Worm (Caenorhabditis elegans) whole organism, L3 larva: ENCODE results near the gene prx-2.

Experiments used
- aly-2 ChIP-seq: fragments of 150-350 bp; optimal IDR thresholded peaks from 2 replicates; lab custom pipeline; 2014; ENCODE audit warnings: missing biosample characterization, missing genetic modification characterization
- ceh-16 ChIP-seq: sonication (generic microtip); optimal IDR thresholded peaks from 2 replicates; lab custom pipeline; 2017; ENCODE audit warnings: missing biosample characterization, missing genetic modification characterization
- ceh-28 ChIP-seq: fragments of 150-350 bp; optimal IDR thresholded peaks from 2 replicates; lab custom pipeline; 2014; ENCODE audit warnings: missing biosample characterization, missing genetic modification reagents, missing genetic modification characterization
- ceh-82 ChIP-seq: fragments of 150-350 bp; optimal IDR thresholded peaks from 2 replicates; lab custom pipeline; 2014; ENCODE audit warnings: missing biosample characterization, missing genetic modification characterization
- daf-12 ChIP-seq: fragments of 150-350 bp; optimal IDR thresholded peaks from 2 replicates; lab custom pipeline; 2014; ENCODE audit warnings: missing biosample characterization, missing genetic modification reagents, missing genetic modification characterization
- egl-5 ChIP-seq: fragments of 150-350 bp; optimal IDR thresholded peaks from 2 replicates; lab custom pipeline; 2017; ENCODE audit warnings: missing biosample characterization, missing genetic modification reagents, missing genetic modification characterization, inconsistent platforms
- elt-1 ChIP-seq: fragments of 150-350 bp; optimal IDR thresholded peaks from 2 replicates; lab custom pipeline; 2014; ENCODE audit warnings: missing biosample characterization, missing genetic modification characterization
- elt-2 ChIP-seq: sonication (generic microtip); optimal IDR thresholded peaks from 2 replicates; lab custom pipeline; 2016; ENCODE audit warnings: missing genetic modification reagents, mild to moderate bottlenecking, missing genetic modification characterization, missing compliant biosample characterization
- elt-3 ChIP-seq, 3 experiments: fragments of 150-350 bp in 1 of 3; sonication (generic microtip) in 2 of 3; optimal IDR thresholded peaks; 2 replicates in 2 of 3; 4 replicates in 1 of 3; lab custom pipeline; 2014 to 2017; ENCODE audit warnings: missing biosample characterization in 3 of 3, missing genetic modification characterization in 3 of 3
- fkh-10 ChIP-seq: sonication (generic microtip); optimal IDR thresholded peaks from 2 replicates; lab custom pipeline; 2017; ENCODE audit warnings: missing biosample characterization, missing genetic modification reagents, missing genetic modification characterization
- fkh-2 ChIP-seq: fragments of 150-350 bp; optimal IDR thresholded peaks from 2 replicates; lab custom pipeline; 2014; ENCODE audit warnings: missing biosample characterization, missing genetic modification reagents, missing genetic modification characterization
- fos-1 ChIP-seq: fragments of 150-350 bp; optimal IDR thresholded peaks from 2 replicates; lab custom pipeline; 2014; ENCODE audit warnings: missing biosample characterization, missing genetic modification characterization
- hmg-11 ChIP-seq: sonication (generic microtip); optimal IDR thresholded peaks from 2 replicates; lab custom pipeline; 2016; ENCODE audit warnings: missing genetic modification characterization, missing compliant biosample characterization
- lin-15B ChIP-seq: fragments of 150-350 bp; optimal IDR thresholded peaks from 2 replicates; lab custom pipeline; 2014; ENCODE audit warnings: missing biosample characterization, missing genetic modification characterization
- lin-39 ChIP-seq: fragments of 150-350 bp; optimal IDR thresholded peaks from 2 replicates; lab custom pipeline; 2018; ENCODE audit warnings: missing biosample characterization, missing genetic modification reagents, missing genetic modification characterization
- mdl-1 ChIP-seq: fragments of 150-350 bp; optimal IDR thresholded peaks from 2 replicates; lab custom pipeline; 2014; ENCODE audit warnings: missing biosample characterization, missing genetic modification characterization
- mml-1 ChIP-seq: fragments of 150-350 bp; sonication (generic microtip); optimal IDR thresholded peaks from 3 replicates; lab custom pipeline; 2014; ENCODE audit warnings: missing biosample characterization, missing genetic modification characterization
- nfya-1 ChIP-seq: sonication (generic microtip); optimal IDR thresholded peaks from 2 replicates; lab custom pipeline; 2017; ENCODE audit warnings: missing genetic modification characterization, mild to moderate bottlenecking, missing compliant biosample characterization, antibody characterized with exemption, moderate library complexity; ENCODE audit not compliant: insufficient read depth
- nhr-11 ChIP-seq: fragments of 150-350 bp; optimal IDR thresholded peaks from 2 replicates; lab custom pipeline; 2014; ENCODE audit warnings: missing biosample characterization, missing genetic modification characterization
- nhr-12 ChIP-seq: fragments of 150-350 bp; optimal IDR thresholded peaks from 2 replicates; lab custom pipeline; 2014; ENCODE audit warnings: missing biosample characterization, missing genetic modification characterization
- nhr-23 ChIP-seq: fragments of 150-350 bp; optimal IDR thresholded peaks from 2 replicates; lab custom pipeline; 2014; ENCODE audit warnings: missing biosample characterization, missing genetic modification reagents, missing genetic modification characterization
- nhr-25 ChIP-seq: sonication (generic microtip); optimal IDR thresholded peaks from 2 replicates; lab custom pipeline; 2017; ENCODE audit warnings: missing biosample characterization, missing genetic modification characterization
- nhr-67 ChIP-seq: fragments of 150-350 bp; optimal IDR thresholded peaks from 2 replicates; lab custom pipeline; 2014; ENCODE audit warnings: missing biosample characterization, missing genetic modification characterization
- nhr-76 ChIP-seq: fragments of 150-350 bp; sonication (generic microtip); optimal IDR thresholded peaks from 5 replicates; lab custom pipeline; 2014; ENCODE audit warnings: missing biosample characterization, missing genetic modification characterization
- pha-4 ChIP-seq: fragments of 150-350 bp; optimal IDR thresholded peaks from 2 replicates; lab custom pipeline; 2014; ENCODE audit warnings: missing biosample characterization, missing genetic modification reagents, missing genetic modification characterization
- sea-2 ChIP-seq: fragments of 150-350 bp; sonication (generic microtip); optimal IDR thresholded peaks from 4 replicates; lab custom pipeline; 2014; ENCODE audit warnings: missing biosample characterization, missing genetic modification reagents, missing genetic modification characterization
- skn-1 ChIP-seq: fragments of 150-350 bp; optimal IDR thresholded peaks from 2 replicates; lab custom pipeline; 2014; ENCODE audit warnings: missing biosample characterization, missing genetic modification characterization
- snpc-4 ChIP-seq: fragments of 150-350 bp; optimal IDR thresholded peaks from 2 replicates; lab custom pipeline; 2014; ENCODE audit warnings: missing biosample characterization, missing genetic modification characterization
- tbx-2 ChIP-seq: sonication (generic microtip); optimal IDR thresholded peaks from 2 replicates; lab custom pipeline; 2016; ENCODE audit warnings: mild to moderate bottlenecking, missing genetic modification characterization, missing compliant biosample characterization
- unc-39 ChIP-seq: sonication (generic microtip); optimal IDR thresholded peaks from 4 replicates; lab custom pipeline; 2017; ENCODE audit warnings: missing biosample characterization, missing genetic modification characterization
- zag-1 ChIP-seq: fragments of 150-350 bp; optimal IDR thresholded peaks from 2 replicates; lab custom pipeline; 2014; ENCODE audit warnings: missing biosample characterization, missing genetic modification characterization
- ztf-4 ChIP-seq: fragments of 150-350 bp; optimal IDR thresholded peaks from 2 replicates; lab custom pipeline; 2014; ENCODE audit warnings: missing biosample characterization, missing genetic modification characterization

prx-2 gene

DNA sequence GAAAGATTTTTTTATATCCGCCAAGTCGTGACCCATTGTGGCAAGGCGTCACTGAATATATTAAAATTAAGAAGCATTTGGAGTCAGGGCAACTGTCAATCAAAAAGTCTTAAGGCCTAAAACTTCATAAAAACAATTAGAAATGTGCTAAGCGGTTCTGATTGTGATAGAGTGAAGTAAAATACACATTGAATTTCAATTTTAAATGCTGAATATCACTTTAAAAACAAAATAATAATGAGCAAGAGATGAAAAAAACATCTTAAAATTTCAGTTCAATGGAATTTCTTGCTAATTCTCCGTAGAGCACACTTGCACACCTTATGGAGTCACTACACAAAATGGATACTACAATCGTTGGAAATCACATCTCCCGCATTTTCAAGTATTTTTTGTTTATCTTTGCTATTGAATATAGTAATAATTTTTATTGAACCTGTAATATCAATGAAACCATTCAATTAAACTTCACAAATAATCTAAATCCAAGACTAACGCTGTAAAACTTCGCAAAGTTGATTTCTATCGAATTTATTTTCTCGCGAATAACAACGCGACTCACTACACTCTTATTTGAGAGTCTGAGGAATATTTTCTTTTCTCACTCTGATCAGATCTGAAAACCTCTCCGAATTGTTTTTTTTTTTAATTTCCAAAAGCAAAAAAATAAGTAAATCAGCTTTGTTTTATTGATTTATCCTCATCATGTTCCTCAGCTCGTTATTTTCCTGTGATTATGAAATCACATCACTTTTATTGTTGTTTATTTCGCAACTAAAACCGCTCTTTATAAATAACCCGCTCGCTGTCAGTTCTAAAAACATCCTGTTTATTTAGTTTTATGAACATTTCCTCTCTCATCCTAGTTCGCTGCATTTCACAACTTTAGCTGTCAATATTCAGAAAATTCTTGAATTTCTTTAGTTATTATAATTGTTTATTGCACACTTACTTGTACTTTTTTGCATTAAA lies 8.2 kb upstream of the prx-2 start, which contains the start of gene mars-1 (continued):
- TF ChIP-seq egl-5 (tag; lab: Kevin White, UChicago) (no peak), fkh-2 (tag; lab: Kevin White, UChicago) (no peak), ceh-82 (tag; lab: Kevin White, UChicago) (no peak), ztf-4 (tag; lab: Kevin White, UChicago) (no peak), nhr-67 (tag; lab: Kevin White, UChicago) (no peak), tbx-2 (tag; lab: Kevin White, UChicago) (no peak), zag-1 (tag; lab: Kevin White, UChicago) (no peak), hmg-11 (tag; lab: Kevin White, UChicago) (peak; percentile 10), nhr-76 (tag; lab: Kevin White, UChicago) (no peak), aly-2 (tag; lab: Kevin White, UChicago) (no peak), snpc-4 (tag; lab: Kevin White, UChicago) (peak; percentile 18), unc-39 (no peak), mdl-1 (tag; lab: Kevin White, UChicago) (no peak), lin-39 (tag; lab: Kevin White, UChicago) (no peak), nfya-1 (tag; lab: Kevin White, UChicago) (peak; percentile 58)

DNA sequence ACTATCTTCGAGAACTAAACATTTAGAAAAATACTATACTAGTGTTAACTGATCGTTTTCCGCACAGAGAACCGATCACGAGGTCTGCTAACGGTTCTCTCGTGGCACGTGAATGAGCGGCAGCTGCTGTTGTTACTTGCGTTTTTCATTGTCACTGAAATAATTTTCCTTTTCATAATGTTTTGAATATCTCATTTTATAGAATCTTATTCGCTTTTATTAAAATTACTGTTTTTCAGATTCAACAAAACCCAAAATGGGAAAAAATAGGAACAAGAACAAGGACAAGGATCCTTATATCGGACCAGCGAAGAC lies 7.6 kb upstream of the prx-2 start, which contains the start of gene F58B3.6:
TSS of gene F58B3.6 (plus strand) at position 240 of the 315 bp plus-strand sequence.
- TF ChIP-seq fkh-2 (tag; lab: Kevin White, UChicago) (no peak), sea-2 (no peak), nhr-23 (peak; percentile 40), elt-2 (tag; lab: Kevin White, UChicago) (peak; percentile 7), nfya-1 (tag; lab: Kevin White, UChicago) (peak; percentile 8), elt-3 (tag; optimal IDR thresholded peaks at IDR 0.05; lab: Kevin White, UChicago) (no peak)

DNA sequence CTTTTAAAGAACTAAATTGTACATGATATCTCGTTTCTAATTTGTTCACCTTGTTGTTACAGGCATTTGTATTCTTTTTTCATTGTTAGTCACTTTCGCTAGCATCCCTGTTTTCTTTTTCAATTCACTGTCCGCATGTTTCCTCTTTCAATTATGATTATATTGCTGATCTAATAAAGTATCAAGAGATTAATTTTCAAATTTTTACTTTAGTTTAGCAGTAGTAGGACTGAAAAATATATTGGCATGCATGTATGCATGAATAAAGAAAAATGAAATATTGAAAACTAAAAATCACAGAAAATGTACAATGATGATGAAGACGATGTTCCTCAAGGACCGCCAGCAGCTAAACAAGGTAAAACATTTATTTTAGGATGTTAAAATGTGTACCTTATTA lies 5.9 kb upstream of the prx-2 start, which contains the start of gene rbm-17:
TSS of gene rbm-17 (plus strand) at position 301 of the 400 bp plus-strand sequence.
- TF ChIP-seq daf-12 (tag; lab: Kevin White, UChicago) (no peak), elt-1 (tag; lab: Kevin White, UChicago) (no peak), nhr-12 (tag; lab: Kevin White, UChicago) (no peak), elt-3 (tag; optimal IDR thresholded peaks at IDR 0.05; lab: Kevin White, UChicago) (no peak), nhr-11 (tag; lab: Kevin White, UChicago) (no peak), ceh-16 (no peak), fkh-10 (no peak)

DNA sequence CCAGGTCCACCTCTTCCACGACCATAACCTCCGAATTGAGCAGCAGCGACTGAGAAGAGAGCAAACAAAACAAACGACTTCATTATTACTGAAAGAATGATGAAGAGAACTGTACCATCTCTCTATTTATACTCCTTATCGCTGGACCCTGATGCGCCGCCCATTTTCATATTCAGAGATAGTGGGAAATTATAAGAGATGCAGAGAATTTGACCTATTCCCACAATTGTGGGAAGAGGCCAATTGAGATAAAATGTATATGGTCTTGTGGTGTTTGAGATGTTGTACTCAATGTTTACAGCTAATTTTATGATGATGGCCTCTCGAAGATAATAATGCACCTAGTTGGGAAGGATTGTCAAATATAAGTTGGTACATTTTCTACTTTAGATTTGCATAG lies 3.0 kb upstream of the prx-2 start, which contains the start of gene ttr-50:
TSS of gene ttr-50 (minus strand) at position 101 of the 400 bp plus-strand sequence.
- TF ChIP-seq ztf-4 (tag; lab: Kevin White, UChicago) (no peak), skn-1 (tag; lab: Kevin White, UChicago) (no peak), elt-1 (tag; lab: Kevin White, UChicago) (no peak), hmg-11 (tag; lab: Kevin White, UChicago) (no peak), daf-12 (tag; lab: Kevin White, UChicago) (no peak), nhr-25 (no peak), zag-1 (tag; lab: Kevin White, UChicago) (no peak), elt-2 (tag; lab: Kevin White, UChicago) (no peak), ceh-82 (tag; lab: Kevin White, UChicago) (no peak), nhr-23 (no peak), elt-3 (tag; optimal IDR thresholded peaks at IDR 0.05; lab: Kevin White, UChicago) (no peak)
- TF ChIP-seq, all 47 proteins: peak for 0

DNA sequence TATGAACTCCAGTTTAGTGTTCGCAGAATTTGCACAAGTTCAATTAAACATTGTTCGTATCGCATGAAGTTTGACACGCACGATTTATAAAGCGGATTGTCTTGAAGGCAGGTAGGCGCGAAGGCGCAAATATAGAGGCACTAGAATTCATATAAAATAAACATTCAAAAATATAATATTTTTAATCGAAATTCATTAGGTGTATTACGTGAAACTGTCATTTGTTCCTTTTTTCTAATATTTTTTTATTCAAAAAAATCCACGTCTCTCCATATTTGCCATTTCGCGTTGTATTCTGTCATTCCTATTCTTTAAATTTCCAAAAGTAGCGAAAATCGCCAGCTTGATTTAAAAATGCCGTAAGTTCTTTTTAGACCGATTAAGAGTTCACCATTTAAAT lies 2.1 kb upstream of the prx-2 start, which contains the start of gene ZK809.1:
TSS of gene ZK809.1 (plus strand) at position 301 of the 400 bp plus-strand sequence.
- no peak for TF ChIP-seq pha-4
- TF ChIP-seq elt-2 (tag; lab: Kevin White, UChicago), result no peak
- TF ChIP-seq aly-2 (tag; lab: Kevin White, UChicago), result no peak
- TF ChIP-seq sea-2, result no peak
- no peak for TF ChIP-seq lin-15B (tag; lab: Kevin White, UChicago)
- TF ChIP-seq mml-1 (tag; lab: Kevin White, UChicago), result no peak
- TF ChIP-seq ceh-28 (tag; lab: Kevin White, UChicago), result no peak
- TF ChIP-seq snpc-4 (tag; lab: Kevin White, UChicago), result no peak
- no peak for TF ChIP-seq fkh-2 (tag; lab: Kevin White, UChicago)
- no peak for TF ChIP-seq fos-1
- no peak for TF ChIP-seq unc-39
